Fruit fly (Drosophila melanogaster) whole organism, pupa: ENCODE results near the gene Mgat4a.

ENCODE experiments used
- CG13204 ChIP-seq: fragments of 200-800 bp; sonication (Bioruptor generic); optimal IDR thresholded peaks from 2 replicates; lab custom pipeline; 2018; ENCODE audit warnings: missing biosample characterization, mild to moderate bottlenecking, missing genetic modification characterization, moderate library complexity
- CG17806 ChIP-seq: fragments of 200-800 bp; sonication (Bioruptor generic); optimal IDR thresholded peaks from 2 replicates; lab custom pipeline; 2018; ENCODE audit warnings: missing biosample characterization, mild to moderate bottlenecking, missing genetic modification characterization, moderate library complexity
- fd96Ca ChIP-seq: fragments of 200-800 bp; sonication (Bioruptor generic); IDR thresholded peaks from 3 replicates; pipeline ENCODE4 v1.3.6; 2022; ENCODE audit warnings: missing biosample characterization, missing genetic modification characterization
- gl ChIP-seq: fragments of 200-800 bp; sonication (Bioruptor generic); optimal IDR thresholded peaks from 2 replicates; lab custom pipeline; 2018; ENCODE audit warnings: missing biosample characterization, mild to moderate bottlenecking, missing genetic modification characterization

DNA sequence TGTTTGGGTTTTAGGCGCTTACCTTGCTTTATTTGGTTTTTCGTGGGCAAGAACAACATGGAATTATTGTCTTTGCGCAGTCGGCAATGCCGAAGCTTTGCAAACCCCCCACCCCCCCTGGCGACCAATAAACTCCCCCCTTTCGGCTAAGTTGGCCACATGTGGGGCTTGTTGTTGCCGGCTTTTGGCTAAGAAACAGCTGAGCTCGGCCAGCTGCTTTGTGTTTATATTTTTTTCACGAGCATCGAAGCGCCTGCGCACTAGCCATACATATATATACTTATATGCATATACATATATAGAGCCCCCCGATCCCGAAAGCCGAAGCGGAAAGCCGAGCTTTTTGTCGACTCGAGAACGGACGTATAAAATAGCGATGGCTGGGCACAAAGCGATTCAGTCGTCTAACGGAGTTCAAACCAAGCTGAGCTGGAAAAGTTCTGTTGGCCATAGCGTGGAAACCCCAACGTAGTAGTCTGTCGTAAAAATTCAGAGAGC is 42.9 kb downstream of the Mgat4a start, which contains the start of gene CG17839:
- TF ChIP-seq gl, result no peak
- no peak for TF ChIP-seq CG17806
- TF ChIP-seq CG13204, result no peak
- TF ChIP-seq fd96Ca (GFP tag; lab: Robert Waterston, UW), result no peak
